Worm (Caenorhabditis elegans): Measurements from ENCODE around the gene C32B5.6.

DNA sequence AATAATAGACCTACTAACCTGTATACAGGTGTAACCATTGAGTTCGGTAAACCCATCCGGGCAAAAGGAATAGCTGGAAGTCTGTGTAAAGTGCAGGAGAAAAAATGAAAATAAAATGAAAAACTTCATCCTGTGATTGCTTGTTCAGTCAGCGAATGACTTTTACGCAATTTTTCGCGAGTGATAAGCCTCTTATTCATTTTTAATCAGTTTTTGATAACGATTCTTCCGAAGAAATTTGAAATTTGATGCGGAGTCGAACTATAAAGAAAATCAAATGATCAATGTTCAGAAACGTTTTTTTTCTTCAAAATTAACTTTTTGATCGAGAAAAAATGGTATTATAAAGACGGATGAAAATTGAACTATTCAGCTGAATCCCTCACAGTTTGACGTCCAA, 45.4 kb upstream of the C32B5.6 start:
- TF ChIP-seq lin-11 (tag; optimal IDR thresholded peaks at IDR 0.05), result no peak
- TF ChIP-seq ceh-82 (tag; optimal IDR thresholded peaks at IDR 0.05), result no peak
- TF ChIP-seq lin-39 (tag; optimal IDR thresholded peaks at IDR 0.05), result no peak
- TF ChIP-seq nhr-11 (tag; optimal IDR thresholded peaks at IDR 0.05), result no peak
- no peak for TF ChIP-seq unc-39 (tag; optimal IDR thresholded peaks at IDR 0.05)

Data from whole organism, L2 larva.